Fruit fly (Drosophila melanogaster) whole organism: ENCODE data around the gene CG42526.

Experiments used
- CG8478 ChIP-seq: fragments of >200 bp; optimal IDR thresholded peaks from 2 replicates; lab custom pipeline; 2018; ENCODE audit warnings: inconsistent platforms
- Dll ChIP-seq: fragments of >200 bp; optimal IDR thresholded peaks from 2 replicates; lab custom pipeline; 2017
- EcR ChIP-seq, 2 experiments: fragments of >200 bp; optimal IDR thresholded peaks; 2 replicates each; lab custom pipeline; 2017; ENCODE audit warnings: missing biosample characterization in 2 of 2, missing genetic modification characterization in 2 of 2, missing genetic modification reagents in 2 of 2
- pan ChIP-seq: fragments of >200 bp; optimal IDR thresholded peaks from 2 replicates; lab custom pipeline; 2017
- psq ChIP-seq: fragments of >200 bp; optimal IDR thresholded peaks from 2 replicates; lab custom pipeline; 2017
- usp ChIP-seq: fragments of >200 bp; optimal IDR thresholded peaks from 2 replicates; lab custom pipeline; 2017; ENCODE audit warnings: missing biosample characterization, missing genetic modification characterization, mixed read lengths

Gene CG42526

DNA sequence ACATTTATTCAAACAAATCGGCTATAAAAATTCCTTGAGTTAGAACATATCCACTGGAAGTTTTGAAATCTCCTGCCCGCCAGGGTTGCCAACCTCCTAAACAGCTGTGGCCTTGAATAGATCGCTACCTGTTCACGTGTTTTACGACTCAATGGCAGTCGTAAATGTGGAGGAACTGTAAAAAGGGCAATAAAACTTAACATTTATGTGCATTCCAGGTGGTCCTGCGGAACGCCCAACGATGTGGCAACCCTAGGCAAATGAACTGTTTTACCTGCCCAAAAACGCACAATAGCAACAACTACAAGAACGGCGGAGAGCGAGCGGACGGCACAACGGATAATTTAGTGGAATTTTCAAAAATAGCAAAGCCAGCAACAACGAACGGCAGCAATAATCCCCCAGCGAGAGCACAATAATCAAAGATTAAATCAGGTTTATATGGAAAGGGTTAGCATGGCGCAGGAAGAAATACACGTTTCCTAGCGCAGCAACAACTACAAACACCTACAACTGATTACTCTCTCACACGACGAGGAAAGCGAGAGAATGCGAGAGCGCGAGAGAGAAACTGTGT, 26.6 kb upstream of the CG42526 start:
- TF ChIP-seq pan (lab: Kevin White, UChicago) (no peak), CG8478 (lab: Kevin White, UChicago) (no peak), Dll (lab: Kevin White, UChicago) (no peak), EcR (GFP tag; optimal IDR thresholded peaks at IDR 0.05; lab: Kevin White, UChicago) (no peak), usp (GFP tag; lab: Kevin White, UChicago) (no peak), psq (no peak)

DNA sequence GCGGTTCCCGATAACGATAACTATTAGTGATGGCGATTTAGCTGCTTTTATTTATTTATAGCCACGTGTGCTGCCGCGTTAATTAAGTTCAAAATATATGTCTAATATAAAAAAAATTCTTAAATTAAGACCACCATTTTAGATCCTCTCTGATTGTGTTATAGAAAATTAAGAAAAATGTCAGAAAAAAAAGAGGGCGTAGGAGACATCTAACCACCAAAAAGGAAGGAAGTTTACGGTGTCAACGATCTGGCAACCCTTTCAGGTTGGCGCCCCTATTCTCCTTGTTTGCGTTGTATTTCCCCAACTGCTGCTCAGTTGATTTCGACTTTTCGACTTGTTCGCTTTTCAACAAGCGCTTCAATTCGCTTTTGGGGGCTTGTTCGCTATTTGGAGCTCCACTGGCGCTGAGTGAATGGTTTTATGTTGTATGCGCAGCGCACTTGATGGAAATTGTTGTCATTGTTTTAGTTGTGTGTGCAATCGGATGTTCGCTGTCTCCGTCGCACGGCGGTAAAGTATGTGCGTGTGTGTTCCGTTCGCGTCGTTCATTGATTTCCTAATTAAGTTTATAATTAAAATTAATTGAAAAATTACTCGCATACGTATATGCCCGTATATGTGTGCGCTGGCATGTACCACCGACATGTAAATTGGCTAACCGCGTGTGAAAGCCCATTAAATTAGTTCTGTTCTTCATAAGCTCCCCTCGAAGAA, 25.7 kb upstream of the CG42526 start, which contains the start of the genes CG3434 and CG44838:
CG3434 (minus strand) TSS at position 25 of the 717 bp plus-strand sequence.
CG44838 (plus strand) TSS at position 276 of the 717 bp plus-strand sequence.
- no peak for TF ChIP-seq EcR (GFP tag; optimal IDR thresholded peaks at IDR 0.05; lab: Kevin White, UChicago)
- no peak for TF ChIP-seq psq
- TF ChIP-seq pan (lab: Kevin White, UChicago), result no peak
- TF ChIP-seq CG8478 (lab: Kevin White, UChicago), result no peak
- no peak for TF ChIP-seq Dll (lab: Kevin White, UChicago)
- no peak for TF ChIP-seq usp (GFP tag; lab: Kevin White, UChicago)

DNA sequence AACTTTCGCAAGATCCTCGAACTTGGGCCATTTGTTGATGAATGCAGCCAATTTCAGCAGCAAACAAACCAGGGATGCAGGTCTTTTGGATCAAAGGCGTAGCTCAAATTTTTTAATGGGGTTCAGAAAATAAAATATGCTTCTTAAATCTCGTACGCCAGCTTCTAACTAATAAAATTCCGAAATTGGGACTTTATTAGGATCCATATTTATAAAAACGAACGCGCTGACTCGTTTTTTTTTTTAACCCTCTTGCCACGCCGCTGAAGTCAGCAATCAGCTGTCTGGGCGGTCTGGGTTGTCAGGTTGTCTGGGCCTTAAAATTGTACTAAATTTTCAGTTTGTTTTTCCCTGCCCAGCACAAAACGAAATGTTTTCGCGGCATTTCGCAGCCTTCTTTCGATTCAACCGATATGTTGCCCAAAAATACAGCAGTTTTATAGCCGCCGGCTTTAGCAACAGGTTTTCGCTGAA, 22.5 kb upstream of the CG42526 start, which contains the start of gene CG3437:
CG3437 (minus strand) TSS at position 51 of the 474 bp plus-strand sequence.
- TF ChIP-seq EcR (GFP tag; optimal IDR thresholded peaks at IDR 0.05; lab: Kevin White, UChicago) (no peak), pan (lab: Kevin White, UChicago) (no peak)

DNA sequence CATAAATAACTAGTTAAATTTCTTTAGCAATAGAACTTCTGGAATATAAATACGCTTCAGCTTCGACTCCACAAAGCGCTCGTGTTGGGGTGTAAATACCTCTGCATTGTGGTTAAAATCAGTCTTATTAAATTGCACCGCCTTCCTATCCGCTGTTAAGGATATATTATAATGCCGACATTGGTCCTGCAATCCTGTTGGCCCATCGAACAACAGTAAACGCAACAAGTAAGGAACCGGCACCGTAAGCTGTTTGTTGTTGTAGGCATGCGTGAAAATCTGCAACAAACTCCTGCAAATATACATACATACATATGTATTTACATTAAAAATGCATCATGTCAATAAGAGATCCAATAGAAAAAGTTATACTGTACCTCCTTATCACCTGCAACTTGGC, 21.2 kb upstream of the CG42526 start:
- TF ChIP-seq pan (lab: Kevin White, UChicago) (no peak), psq (no peak), EcR (GFP tag; optimal IDR thresholded peaks at IDR 0.05; lab: Kevin White, UChicago) (no peak), Dll (lab: Kevin White, UChicago) (no peak)

DNA sequence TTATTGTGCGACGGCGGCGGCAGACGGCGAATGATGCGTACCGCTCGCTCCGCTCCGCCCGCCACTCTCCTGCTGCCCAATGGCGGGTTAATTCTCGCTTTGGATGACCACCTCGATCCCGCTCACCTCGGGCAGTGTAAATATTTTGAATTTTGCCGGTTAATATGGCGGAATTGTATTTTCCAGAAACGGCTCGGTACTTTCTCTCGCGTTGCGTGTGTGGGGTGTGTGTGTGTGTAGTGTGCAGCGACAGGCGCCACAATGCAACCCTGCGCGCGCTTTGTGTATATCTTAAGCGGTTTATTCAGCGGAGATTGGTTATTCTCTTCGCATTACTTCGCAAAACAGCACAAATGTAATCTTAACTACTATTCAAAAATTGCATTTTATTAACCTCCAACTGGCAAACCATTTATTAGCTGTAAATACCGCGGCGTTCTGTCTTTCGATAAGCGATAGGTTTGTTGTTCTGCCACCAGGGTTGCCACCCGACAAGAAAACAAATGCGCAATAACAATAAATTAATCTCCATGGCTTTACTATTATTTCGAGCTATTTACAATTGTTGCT, 20.7 kb upstream of the CG42526 start, which contains the start of the genes phol and CG3552:
phol (minus strand) TSS at position 463 of the 570 bp plus-strand sequence.
CG3552 (plus strand) TSS at position 500 of the 570 bp plus-strand sequence.
- TF ChIP-seq EcR (GFP tag; optimal IDR thresholded peaks at IDR 0.05; lab: Kevin White, UChicago) (no peak), Dll (lab: Kevin White, UChicago) (no peak), CG8478 (lab: Kevin White, UChicago) (no peak), usp (GFP tag; lab: Kevin White, UChicago) (no peak)

DNA sequence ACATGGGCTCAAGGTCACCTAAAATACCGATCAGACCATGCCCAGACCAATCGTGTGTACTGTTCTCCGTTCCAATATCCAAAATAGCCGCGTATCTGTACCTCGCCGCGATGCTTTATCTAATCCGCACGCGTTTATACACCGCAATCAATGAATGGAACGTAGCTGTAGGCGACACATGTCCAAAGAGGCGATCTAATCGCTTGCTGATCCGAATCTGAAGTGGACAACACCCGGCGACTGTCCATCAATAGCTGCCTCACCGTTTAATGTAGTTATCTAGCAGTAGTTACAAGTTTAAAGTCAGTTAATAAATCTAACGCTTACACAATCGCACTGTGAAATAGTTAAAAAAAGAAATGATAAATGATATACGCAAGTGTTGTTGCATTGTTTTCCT, 17.2 kb upstream of the CG42526 start:
- no peak for TF ChIP-seq CG8478 (lab: Kevin White, UChicago)
- no peak for TF ChIP-seq psq
- TF ChIP-seq usp (GFP tag; lab: Kevin White, UChicago), result no peak
- TF ChIP-seq pan (lab: Kevin White, UChicago), result no peak
- no peak for TF ChIP-seq Dll (lab: Kevin White, UChicago)
- TF ChIP-seq EcR (GFP tag; optimal IDR thresholded peaks at IDR 0.05; lab: Kevin White, UChicago), result no peak

DNA sequence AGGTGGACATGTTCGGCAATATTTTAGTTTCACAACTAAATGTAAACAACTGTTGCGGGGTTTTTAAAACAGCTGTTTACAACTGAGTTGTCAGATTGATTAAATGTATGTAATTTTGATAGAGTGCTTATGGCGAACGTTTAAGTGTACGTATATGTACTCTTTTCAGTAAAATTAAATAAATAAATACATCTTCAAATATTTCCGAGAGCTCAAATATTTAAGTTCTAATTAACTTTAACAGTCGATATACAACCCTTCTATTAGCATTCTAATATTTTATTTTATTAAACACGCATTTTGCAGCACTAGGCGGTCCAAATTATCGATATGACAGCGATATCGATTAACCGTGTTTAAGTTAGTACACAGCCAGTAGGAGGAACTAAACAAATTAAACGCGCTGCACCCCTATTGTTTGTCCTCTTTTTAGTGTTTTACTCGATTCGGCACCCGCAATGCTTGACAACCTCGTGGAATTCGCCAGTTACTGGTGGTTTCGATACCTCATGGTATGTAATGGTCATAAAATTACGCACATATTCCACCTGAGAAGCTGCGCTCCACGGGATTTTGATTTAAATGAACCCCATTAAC, 16.4 kb upstream of the CG42526 start, which contains the start of the genes CG3448 and ghi:
CG3448 (minus strand) TSS at position 51 of the 597 bp plus-strand sequence.
ghi (plus strand) TSS at position 355 of the 597 bp plus-strand sequence.
- TF ChIP-seq CG8478 (lab: Kevin White, UChicago) (no peak), psq (no peak), EcR (GFP tag; optimal IDR thresholded peaks at IDR 0.05; lab: Kevin White, UChicago) (no peak), usp (GFP tag; lab: Kevin White, UChicago) (no peak), Dll (lab: Kevin White, UChicago) (no peak), pan (lab: Kevin White, UChicago) (no peak)

DNA sequence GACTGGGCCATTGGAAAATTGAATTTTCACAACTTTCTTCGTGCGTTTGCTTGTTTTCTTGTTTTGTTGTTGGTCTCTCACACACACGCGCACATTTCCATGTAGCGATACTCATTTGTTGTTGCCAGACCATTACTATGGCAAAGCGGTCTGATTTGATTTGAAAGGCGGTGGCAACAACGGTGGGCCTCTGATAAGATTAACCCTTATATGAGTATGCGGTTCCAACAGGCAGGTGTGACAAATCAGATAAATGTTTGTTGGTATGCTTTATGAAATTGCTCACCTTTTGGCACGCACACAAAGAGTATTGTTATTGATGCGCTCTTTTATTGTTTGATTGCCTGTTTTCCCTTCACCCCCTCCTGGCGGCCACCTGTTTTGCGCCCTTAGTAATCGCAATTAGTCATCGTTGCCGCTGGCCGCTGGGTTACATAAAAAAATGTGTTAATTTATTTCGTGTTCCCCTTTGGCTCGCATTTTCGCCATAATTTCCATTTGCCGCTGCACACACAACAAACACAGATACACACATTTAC, 12.1 kb upstream of the CG42526 start:
- TF ChIP-seq Dll (lab: Kevin White, UChicago) (no peak), psq (no peak), CG8478 (lab: Kevin White, UChicago) (no peak)

DNA sequence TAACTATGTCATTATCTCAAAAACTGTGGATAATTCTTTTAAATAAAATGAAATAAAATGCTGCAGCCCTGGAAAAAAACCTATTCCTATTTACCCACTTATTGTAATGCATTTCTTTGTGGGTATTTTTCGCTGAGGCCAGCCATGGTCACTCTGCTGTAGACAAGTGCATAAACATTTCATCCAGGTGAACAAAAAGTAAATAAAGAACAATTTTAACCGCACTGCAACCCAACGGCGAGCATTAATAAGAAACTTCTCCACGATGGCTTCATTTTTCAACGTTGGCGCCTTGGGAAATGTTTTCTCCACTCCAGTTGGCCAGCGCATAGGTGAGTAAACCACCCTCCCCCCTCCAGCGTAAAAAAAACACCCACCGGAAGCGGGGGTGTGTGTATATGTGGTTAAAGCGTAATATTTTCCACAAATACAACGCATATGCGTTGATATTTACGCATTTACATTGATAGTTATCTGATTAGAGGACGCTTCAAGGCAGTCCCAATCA, 11.6 kb upstream of the CG42526 start, which contains the start of gene CG3529:
CG3529 (plus strand) TSS at position 134 of the 508 bp plus-strand sequence.
- TF ChIP-seq usp (GFP tag; lab: Kevin White, UChicago), result no peak
- TF ChIP-seq EcR (GFP tag; optimal IDR thresholded peaks at IDR 0.05; lab: Kevin White, UChicago), result no peak
- TF ChIP-seq psq, result no peak
- TF ChIP-seq Dll (lab: Kevin White, UChicago), result no peak
- TF ChIP-seq CG8478 (lab: Kevin White, UChicago), result no peak
- no peak for TF ChIP-seq pan (lab: Kevin White, UChicago)

DNA sequence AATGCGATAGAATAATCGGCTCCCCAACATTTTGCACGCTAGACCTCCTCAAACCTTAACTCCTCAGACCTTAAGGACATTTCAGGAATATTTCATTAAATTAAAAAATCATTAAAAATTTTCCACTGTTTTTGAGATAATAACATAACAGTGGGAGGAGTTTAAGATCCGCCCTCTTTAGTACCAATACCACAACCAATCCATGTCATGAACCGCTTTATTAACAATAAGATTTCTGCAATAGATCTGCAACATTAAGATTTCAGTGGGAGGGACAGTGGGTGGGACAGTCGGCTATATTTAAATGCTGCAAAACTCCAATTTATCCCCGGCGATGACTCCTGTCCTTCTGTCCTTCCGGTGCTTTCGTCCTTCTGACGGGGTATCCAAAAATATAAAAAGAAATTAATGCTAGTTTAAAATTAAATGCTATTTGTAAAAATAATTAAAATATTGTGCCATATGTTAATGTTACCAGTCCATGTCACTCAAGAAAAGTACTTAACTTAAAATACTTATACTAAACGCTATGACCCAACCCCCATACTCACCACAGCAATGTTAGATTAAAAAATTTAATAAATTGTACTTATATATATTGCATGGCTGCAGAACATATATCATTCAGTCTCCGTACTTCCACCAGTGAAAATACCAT, 7.6 kb upstream of the CG42526 start, which contains the start of gene Srg3:
Srg3 (plus strand) TSS at position 608 of the 658 bp plus-strand sequence.
- TF ChIP-seq usp (GFP tag; lab: Kevin White, UChicago) (no peak), EcR (GFP tag; optimal IDR thresholded peaks at IDR 0.05; lab: Kevin White, UChicago) (no peak), psq (no peak), CG8478 (lab: Kevin White, UChicago) (no peak), pan (lab: Kevin White, UChicago) (no peak), Dll (lab: Kevin White, UChicago) (no peak)
